Worm (Caenorhabditis elegans) whole organism, mixed stage, embryonic: ENCODE results near the gene smc-4.

Experiments
- M03D4.4 ChIP-seq: sonication (generic microtip); optimal IDR thresholded peaks from 2 replicates; lab custom pipeline; 2017; ENCODE audit warnings: mild to moderate bottlenecking, missing genetic modification characterization, missing compliant biosample characterization
- bed-3 ChIP-seq: fragments of 200-800 bp; sonication (Bioruptor generic); optimal IDR thresholded peaks from 3 replicates; lab custom pipeline; 2018; ENCODE audit warnings: mild to moderate bottlenecking, missing genetic modification characterization, moderate library complexity, missing compliant biosample characterization
- ceh-39 ChIP-seq: fragments of 150-350 bp; optimal IDR thresholded peaks from 2 replicates; lab custom pipeline; 2014; ENCODE audit warnings: missing biosample characterization, missing genetic modification characterization
- ceh-43 ChIP-seq: fragments of 200-800 bp; sonication (Bioruptor generic); optimal IDR thresholded peaks from 2 replicates; lab custom pipeline; 2018; ENCODE audit warnings: mild to moderate bottlenecking, missing genetic modification characterization, moderate library complexity, missing compliant biosample characterization
- ceh-83 ChIP-seq: fragments of 200-800 bp; sonication (Bioruptor generic); optimal IDR thresholded peaks from 2 replicates; lab custom pipeline; 2018; ENCODE audit warnings: mild to moderate bottlenecking, missing genetic modification characterization, missing compliant biosample characterization
- ces-1 ChIP-seq: fragments of 150-350 bp; optimal IDR thresholded peaks from 2 replicates; lab custom pipeline; 2014; ENCODE audit warnings: missing biosample characterization, missing genetic modification reagents, missing genetic modification characterization
- drap-1 ChIP-seq: fragments of 200-800 bp; sonication (Bioruptor generic); optimal IDR thresholded peaks from 3 replicates; lab custom pipeline; 2018; ENCODE audit warnings: mild to moderate bottlenecking, missing genetic modification characterization, missing compliant biosample characterization
- elt-1 ChIP-seq: sonication (generic microtip); optimal IDR thresholded peaks from 2 replicates; lab custom pipeline; 2017; ENCODE audit warnings: missing genetic modification characterization, mild to moderate bottlenecking, missing compliant biosample characterization, antibody characterized with exemption, moderate library complexity, borderline replicate concordance; ENCODE audit not compliant: insufficient read depth
- elt-3 ChIP-seq: fragments of 150-350 bp; optimal IDR thresholded peaks from 2 replicates; lab custom pipeline; 2014; ENCODE audit warnings: missing biosample characterization, missing genetic modification characterization
- flh-1 ChIP-seq: fragments of 200-800 bp; sonication (Bioruptor generic); optimal IDR thresholded peaks from 2 replicates; lab custom pipeline; 2018; ENCODE audit warnings: mild to moderate bottlenecking, missing genetic modification characterization, moderate library complexity, missing compliant biosample characterization
- hlh-1 ChIP-seq: fragments of 150-350 bp; optimal IDR thresholded peaks from 2 replicates; lab custom pipeline; 2014; ENCODE audit warnings: missing biosample characterization, missing genetic modification reagents, missing genetic modification characterization
- lin-13 ChIP-seq: fragments of 150-350 bp; optimal IDR thresholded peaks from 2 replicates; lab custom pipeline; 2014; ENCODE audit warnings: missing biosample characterization, missing genetic modification characterization
- lin-32 ChIP-seq: fragments of 200-800 bp; sonication (Bioruptor generic); optimal IDR thresholded peaks from 2 replicates; lab custom pipeline; 2018; ENCODE audit warnings: mild to moderate bottlenecking, missing genetic modification characterization, missing compliant biosample characterization
- mab-5 ChIP-seq: fragments of 150-350 bp; optimal IDR thresholded peaks from 2 replicates; lab custom pipeline; 2014; ENCODE audit warnings: missing biosample characterization, missing genetic modification characterization
- nhr-2 ChIP-seq: fragments of 150-350 bp; optimal IDR thresholded peaks from 2 replicates; lab custom pipeline; 2014; ENCODE audit warnings: missing biosample characterization, missing genetic modification characterization
- nhr-237 ChIP-seq: fragments of 150-350 bp; optimal IDR thresholded peaks from 2 replicates; lab custom pipeline; 2014; ENCODE audit warnings: missing biosample characterization, missing genetic modification characterization
- nhr-28 ChIP-seq: fragments of 150-350 bp; optimal IDR thresholded peaks from 2 replicates; lab custom pipeline; 2014; ENCODE audit warnings: missing biosample characterization, missing genetic modification characterization
- pha-4 ChIP-seq: fragments of 150-350 bp; optimal IDR thresholded peaks from 2 replicates; lab custom pipeline; 2018; ENCODE audit warnings: missing biosample characterization, missing genetic modification reagents, missing genetic modification characterization
- sem-2 ChIP-seq: fragments of 200-800 bp; sonication (Bioruptor generic); optimal IDR thresholded peaks from 2 replicates; lab custom pipeline; 2018; ENCODE audit warnings: mild to moderate bottlenecking, missing genetic modification characterization, missing compliant biosample characterization
- snpc-4 ChIP-seq: fragments of 150-350 bp; optimal IDR thresholded peaks from 2 replicates; lab custom pipeline; 2014; ENCODE audit warnings: missing biosample characterization, missing genetic modification characterization
- sptf-1 ChIP-seq: sonication (generic microtip); optimal IDR thresholded peaks from 2 replicates; lab custom pipeline; 2017; ENCODE audit warnings: mild to moderate bottlenecking, missing genetic modification characterization, moderate library complexity, missing compliant biosample characterization
- tbx-8 ChIP-seq: fragments of 200-800 bp; sonication (Bioruptor generic); optimal IDR thresholded peaks from 2 replicates; lab custom pipeline; 2018; ENCODE audit warnings: mild to moderate bottlenecking, missing genetic modification characterization, moderate library complexity, missing compliant biosample characterization
- unc-120 ChIP-seq: sonication (generic microtip); optimal IDR thresholded peaks from 2 replicates; lab custom pipeline; 2017; ENCODE audit warnings: missing genetic modification characterization, missing compliant biosample characterization; ENCODE audit not compliant: poor library complexity, severe bottlenecking
- unc-39 ChIP-seq: fragments of 150-350 bp; optimal IDR thresholded peaks from 2 replicates; lab custom pipeline; 2014; ENCODE audit warnings: missing biosample characterization, missing genetic modification characterization
- unc-62 ChIP-seq: fragments of 150-350 bp; optimal IDR thresholded peaks from 2 replicates; lab custom pipeline; 2014; ENCODE audit warnings: missing biosample characterization, missing genetic modification reagents, missing genetic modification characterization
- zip-8 ChIP-seq: fragments of 150-350 bp; optimal IDR thresholded peaks from 2 replicates; lab custom pipeline; 2014; ENCODE audit warnings: missing biosample characterization, missing genetic modification characterization
- ztf-11 ChIP-seq: fragments of 150-350 bp; optimal IDR thresholded peaks from 2 replicates; lab custom pipeline; 2014; ENCODE audit warnings: missing biosample characterization, missing genetic modification characterization

Gene smc-4

DNA sequence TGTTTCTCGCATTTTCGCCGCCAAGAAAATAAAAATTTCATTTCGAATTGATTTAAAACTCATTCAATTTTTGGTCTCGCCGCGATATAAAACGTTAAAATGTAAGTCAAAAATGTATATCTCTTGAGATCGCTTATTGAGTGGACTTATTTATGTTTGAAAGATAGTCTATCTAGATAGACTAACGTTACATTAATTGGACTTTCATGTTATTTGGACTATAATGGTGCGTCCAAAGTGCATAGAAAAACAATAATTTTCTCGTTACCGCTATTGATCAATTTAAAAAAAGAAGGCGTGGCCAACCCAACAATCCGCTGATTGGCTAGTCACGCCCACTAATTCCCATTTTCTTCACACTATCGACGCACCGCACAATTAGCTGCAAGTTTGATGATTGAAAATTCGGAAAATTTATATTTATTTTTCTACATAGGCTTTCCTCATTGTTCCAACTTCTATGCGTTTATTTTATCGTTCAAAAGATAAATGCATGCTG lies 3.2 kb upstream of the smc-4 start, which contains the start of gene F35G12.5:
TSS of gene F35G12.5 (plus strand) at position 51 of the 499 bp plus-strand sequence.
- TF ChIP-seq sptf-1 (tag; lab: Kevin White, UChicago) = no peak
- TF ChIP-seq nhr-237 (tag; lab: Kevin White, UChicago) = no peak
- TF ChIP-seq elt-1 (tag; lab: Kevin White, UChicago) = no peak

DNA sequence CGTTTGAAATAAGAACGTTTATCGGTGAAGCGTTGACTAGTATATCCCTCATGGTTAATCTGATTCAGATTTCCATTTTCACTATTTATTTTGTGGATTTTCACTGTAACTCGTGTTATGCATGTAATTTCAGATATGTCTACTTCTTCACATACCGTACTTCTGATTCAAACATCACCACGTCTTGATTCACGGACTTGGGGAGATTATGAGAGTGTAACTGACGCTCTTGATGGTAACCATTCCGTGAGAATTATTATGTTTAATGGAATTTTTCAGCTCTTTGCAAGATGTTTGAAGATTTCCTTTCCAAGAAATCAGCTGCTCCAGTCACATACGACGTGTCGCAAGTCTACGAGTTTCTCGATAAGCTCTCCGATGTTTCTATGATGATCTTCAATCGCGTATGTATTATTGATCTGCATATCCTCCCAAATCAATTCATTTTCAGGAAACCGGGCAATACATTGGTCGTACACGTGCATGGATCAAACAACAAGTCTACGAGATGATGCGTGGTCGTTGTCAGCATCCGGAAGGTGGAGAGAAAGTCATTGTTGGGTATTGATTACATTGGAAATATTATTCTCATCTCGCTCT lies 5.9 kb downstream of the smc-4 start, which contains the start of gene erh-2:
TSS of gene erh-2 (plus strand) at position 134 of the 600 bp plus-strand sequence.
- TF ChIP-seq ztf-11 (no peak), ceh-43 (GFP tag; lab: Kevin White, UChicago) (no peak)

DNA sequence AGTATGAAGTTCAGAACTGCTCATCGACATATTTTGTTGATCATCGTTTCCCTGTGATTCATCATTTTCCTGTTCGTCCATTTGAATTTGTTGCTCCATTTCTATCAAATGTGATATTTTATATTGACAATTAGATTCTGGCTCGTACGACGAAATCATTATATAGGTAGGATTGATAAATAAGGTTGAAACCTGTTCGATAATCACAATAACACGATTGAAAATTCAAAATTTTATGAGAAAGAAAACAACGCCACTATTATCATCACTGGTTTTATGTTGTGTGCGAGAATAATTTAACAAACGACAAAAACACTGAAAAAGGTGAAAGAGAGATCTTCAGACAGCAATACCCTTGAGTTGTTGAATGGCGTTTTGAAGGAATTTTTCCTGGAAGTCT lies 7.0 kb downstream of the smc-4 start, which contains the start of gene apc-11:
TSS of gene apc-11 (minus strand) at position 101 of the 400 bp plus-strand sequence.
- TF ChIP-seq hlh-1 (tag; lab: Kevin White, UChicago) (no peak), M03D4.4 (no peak), ceh-39 (no peak), sem-2 (GFP tag; lab: Kevin White, UChicago) (no peak), mab-5 (no peak), lin-13 (tag; lab: Kevin White, UChicago) (no peak), nhr-28 (tag; lab: Kevin White, UChicago) (no peak), unc-62 (GFP tag; lab: Kevin White, UChicago) (no peak), drap-1 (no peak), ceh-83 (GFP tag; lab: Kevin White, UChicago) (no peak), elt-1 (tag; lab: Kevin White, UChicago) (no peak), snpc-4 (tag; lab: Kevin White, UChicago) (no peak), pha-4 (no peak), unc-120 (no peak)

DNA sequence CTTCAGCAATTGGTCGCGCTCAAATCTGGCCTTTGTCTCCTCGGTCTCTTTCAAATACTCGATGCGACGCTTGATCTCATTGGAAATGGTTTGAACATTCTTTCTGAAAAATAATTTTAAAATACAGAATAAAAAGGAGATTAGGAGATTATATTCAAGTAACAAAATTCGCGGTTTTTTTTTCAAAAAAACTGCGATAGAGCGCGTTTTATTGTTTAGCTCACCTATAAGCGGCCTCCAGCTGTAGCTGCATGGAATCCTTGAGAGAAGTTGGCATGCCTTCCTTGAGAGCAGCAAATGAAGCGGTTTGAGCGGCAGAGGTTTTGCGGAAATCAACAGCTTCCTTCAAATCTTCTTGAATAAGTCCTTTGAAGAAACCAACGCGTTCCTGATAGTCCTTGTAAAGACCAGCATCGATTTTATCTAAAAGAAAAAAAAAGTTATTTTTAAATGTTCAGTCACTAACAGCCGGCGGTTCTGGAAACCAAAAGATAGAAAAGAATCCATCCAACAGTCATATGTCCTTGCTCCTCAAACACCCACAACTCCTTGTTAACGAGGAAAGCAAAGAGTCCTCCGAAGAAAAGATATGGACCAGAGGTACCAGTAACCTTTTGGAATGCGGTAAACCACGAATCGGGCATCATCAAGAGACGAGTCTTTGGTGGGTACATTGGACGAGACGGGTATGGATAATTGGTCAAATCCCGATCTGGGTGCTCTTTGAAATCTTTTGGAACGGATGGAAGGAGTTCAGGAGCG lies 7.6 kb downstream of the smc-4 start:
- TF ChIP-seq ceh-43 (GFP tag; lab: Kevin White, UChicago) (no peak), zip-8 (no peak), hlh-1 (tag; lab: Kevin White, UChicago) (no peak), sem-2 (GFP tag; lab: Kevin White, UChicago) (no peak), drap-1 (no peak), nhr-2 (tag; lab: Kevin White, UChicago) (no peak), unc-39 (tag; lab: Kevin White, UChicago) (no peak), mab-5 (no peak), bed-3 (GFP tag; lab: Kevin White, UChicago) (no peak), flh-1 (GFP tag; lab: Kevin White, UChicago) (no peak), tbx-8 (no peak), lin-32 (no peak), lin-13 (tag; lab: Kevin White, UChicago) (no peak), ceh-39 (no peak), ces-1 (GFP tag; lab: Kevin White, UChicago) (no peak), snpc-4 (tag; lab: Kevin White, UChicago) (no peak), M03D4.4 (no peak), elt-3 (tag; lab: Kevin White, UChicago) (no peak), unc-120 (no peak), unc-62 (GFP tag; lab: Kevin White, UChicago) (no peak)
- TF ChIP-seq, all 35 proteins: peak for 0

DNA sequence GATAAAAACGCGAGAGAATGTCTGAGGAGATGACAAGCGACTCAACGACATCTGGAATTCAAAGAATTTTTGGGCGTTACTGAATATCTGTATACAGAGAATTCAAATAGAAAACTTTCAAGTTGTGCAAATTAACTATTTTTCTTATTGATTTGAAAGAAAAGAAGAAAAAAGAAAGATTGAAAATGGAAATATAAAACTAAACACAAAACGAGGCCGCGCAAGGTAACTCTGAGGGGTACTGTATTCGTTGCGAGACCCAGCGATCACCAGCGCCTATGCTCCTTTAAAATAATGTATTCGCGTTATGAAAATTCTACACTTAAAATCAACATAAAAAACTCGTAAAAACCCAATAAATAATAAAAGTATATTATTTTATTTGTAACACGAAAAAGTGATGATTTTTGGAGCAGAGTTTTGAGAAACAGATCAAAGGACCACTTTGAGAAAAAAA lies 8.5 kb downstream of the smc-4 start, which contains the start of gene asb-1:
TSS of gene asb-1 (minus strand) at position 51 of the 457 bp plus-strand sequence.
- TF ChIP-seq ceh-39 (no peak), elt-3 (tag; lab: Kevin White, UChicago) (no peak), mab-5 (no peak), drap-1 (no peak), ceh-43 (GFP tag; lab: Kevin White, UChicago) (no peak)
